Fruit fly (Drosophila melanogaster): ENCODE results near the gene Ho.
A peak's percentile ranks its signal among the peaks of the same experiment; 100 is the strongest.

The Ho gene

dm6 chr3R:11688055-11688454 is 8.5 kb downstream of the Ho start, which contains the start of gene CG6834 (continued):
- no peak for TF ChIP-seq stc (GFP tag; IDR thresholded peaks at IDR 0.05)
- TF ChIP-seq CG12155 (GFP tag; optimal IDR thresholded peaks at IDR 0.05), result no peak
- no peak for TF ChIP-seq CG17359 (tag; optimal IDR thresholded peaks at IDR 0.05)
- TF ChIP-seq ab (GFP tag; optimal IDR thresholded peaks at IDR 0.05), result no peak
- TF ChIP-seq bab2 (GFP tag; optimal IDR thresholded peaks at IDR 0.05), result no peak
- no peak for TF ChIP-seq Side (GFP tag; optimal IDR thresholded peaks at IDR 0.05)
- TF ChIP-seq CG7745 (tag; optimal IDR thresholded peaks at IDR 0.05), result peak; percentile 9
- TF ChIP-seq so (GFP tag; IDR thresholded peaks at IDR 0.05), result no peak
- no peak for TF ChIP-seq CG9797 (GFP tag; optimal IDR thresholded peaks at IDR 0.05)
- TF ChIP-seq Atf-2 (GFP tag; optimal IDR thresholded peaks at IDR 0.05), result no peak
- no peak for TF ChIP-seq Sry-δ (GFP tag; optimal IDR thresholded peaks at IDR 0.05)
- no peak for TF ChIP-seq CG3163 (GFP tag; optimal IDR thresholded peaks at IDR 0.05)
- TF ChIP-seq dimm (GFP tag; IDR thresholded peaks at IDR 0.05), result no peak
- no peak for TF ChIP-seq CG17612 (GFP tag; IDR thresholded peaks at IDR 0.05)
- no peak for TF ChIP-seq h (optimal IDR thresholded peaks at IDR 0.05)
- no peak for TF ChIP-seq wdn (GFP tag; IDR thresholded peaks at IDR 0.05)
- TF ChIP-seq CG3065 (GFP tag; optimal IDR thresholded peaks at IDR 0.05), result no peak
- peak; percentile 33 for TF ChIP-seq sens (GFP tag)
- peak; percentile 62 for TF ChIP-seq CrebB (tag; optimal IDR thresholded peaks at IDR 0.05)
- TF ChIP-seq ATbp (GFP tag; optimal IDR thresholded peaks at IDR 0.05), result peak; percentile 1
- TF ChIP-seq Adf1 (GFP tag; IDR thresholded peaks at IDR 0.05), result no peak; the same call in 1 of the 2 replicates
- no peak for TF ChIP-seq CG10147 (GFP tag; optimal IDR thresholded peaks at IDR 0.05)
- no peak for TF ChIP-seq ttk (GFP tag; IDR thresholded peaks at IDR 0.05)
- TF ChIP-seq fru (optimal IDR thresholded peaks at IDR 0.05), result no peak
- TF ChIP-seq Pdp1 (GFP tag; optimal IDR thresholded peaks at IDR 0.05), result peak in 1 of 2 experiments; percentile 90
- peak; percentile 34 for TF ChIP-seq Nf-YC (tag; optimal IDR thresholded peaks at IDR 0.05)
- TF ChIP-seq amos (GFP tag; IDR thresholded peaks at IDR 0.05; ENCODE audit: partially characterized antibody), result peak; percentile 25; the same call in 1 of the 2 replicates
- no peak for TF ChIP-seq CG12942 (GFP tag; optimal IDR thresholded peaks at IDR 0.05)
- peak; percentile 20 for TF ChIP-seq unpg (GFP tag; optimal IDR thresholded peaks at IDR 0.05)
- no peak for TF ChIP-seq CG2129 (GFP tag; IDR thresholded peaks at IDR 0.05; ENCODE audit: partially characterized antibody)
- no peak for TF ChIP-seq CG8290 (GFP tag; optimal IDR thresholded peaks at IDR 0.05)
- no peak for TF ChIP-seq CG8290 (tag; optimal IDR thresholded peaks at IDR 0.05)
- TF ChIP-seq grn (GFP tag; optimal IDR thresholded peaks at IDR 0.05), result peak; percentile 78
- no peak for TF ChIP-seq CG13775 (GFP tag; optimal IDR thresholded peaks at IDR 0.05)
- TF ChIP-seq CG10543 (GFP tag; optimal IDR thresholded peaks at IDR 0.05), result peak; percentile 20
- TF ChIP-seq Fer1 (GFP tag; optimal IDR thresholded peaks at IDR 0.05), result peak; percentile 31
- peak; percentile 53 for TF ChIP-seq CG13296 (GFP tag; optimal IDR thresholded peaks at IDR 0.05)
- TF ChIP-seq wor (GFP tag; IDR thresholded peaks at IDR 0.05), result no peak
- no peak for TF ChIP-seq croc (GFP tag; conservative IDR thresholded peaks at IDR 0.05)
- no peak for TF ChIP-seq CG12769 (tag; optimal IDR thresholded peaks at IDR 0.05)
- TF ChIP-seq exex (tag; optimal IDR thresholded peaks at IDR 0.05), result peak; percentile 85
- no peak for TF ChIP-seq emc (GFP tag; optimal IDR thresholded peaks at IDR 0.05)
- peak; percentile 12 for TF ChIP-seq CG17568 (GFP tag; optimal IDR thresholded peaks at IDR 0.05)
- peak; percentile 38 for TF ChIP-seq sd (tag; optimal IDR thresholded peaks at IDR 0.05)
- no peak for TF ChIP-seq CG4854 (GFP tag; optimal IDR thresholded peaks at IDR 0.05)
- TF ChIP-seq Med (GFP tag), result peak; percentile 73
- TF ChIP-seq Sry-β (GFP tag; optimal IDR thresholded peaks at IDR 0.05), result no peak
- no peak for TF ChIP-seq ara (GFP tag; IDR thresholded peaks at IDR 0.05)
- TF ChIP-seq oc (tag; optimal IDR thresholded peaks at IDR 0.05), result no peak
- no peak for TF ChIP-seq Elba2 (GFP tag; optimal IDR thresholded peaks at IDR 0.05)
- TF ChIP-seq CG34376 (GFP tag; optimal IDR thresholded peaks at IDR 0.05), result peak; percentile 74
- TF ChIP-seq nerfin-1 (tag; optimal IDR thresholded peaks at IDR 0.05), result peak; percentile 40
- no peak for TF ChIP-seq CG4730 (GFP tag; IDR thresholded peaks at IDR 0.05)
